Fruit fly (Drosophila melanogaster) whole organism, embryonic: ENCODE measurements around the gene STUB1.

Experiments
- Bgb ChIP-seq: fragments of 200-800 bp; sonication (Bioruptor generic); IDR thresholded peaks from 2 replicates; pipeline ENCODE4 v1.3.6; 2022; ENCODE audit warnings: missing biosample characterization, missing genetic modification characterization; ENCODE audit not compliant: partially characterized antibody
- CG10543 ChIP-seq: fragments of 200-800 bp; sonication (Bioruptor generic); optimal IDR thresholded peaks from 3 replicates; lab custom pipeline; 2017; ENCODE audit warnings: missing biosample characterization, mild to moderate bottlenecking, missing genetic modification characterization, moderate library complexity
- CG11504 ChIP-seq: fragments of 200-800 bp; sonication (Bioruptor generic); optimal IDR thresholded peaks from 3 replicates; lab custom pipeline; 2019; ENCODE audit warnings: missing biosample characterization, mild to moderate bottlenecking, missing genetic modification characterization, moderate library complexity
- CG11696 ChIP-seq: fragments of 200-800 bp; sonication (Bioruptor generic); IDR thresholded peaks from 2 replicates; pipeline ENCODE4 v1.3.6; 2022; ENCODE audit warnings: missing biosample characterization, missing genetic modification characterization
- CG17802 ChIP-seq: fragments of 200-800 bp; sonication (Bioruptor generic); optimal IDR thresholded peaks from 2 replicates; lab custom pipeline; 2018; ENCODE audit warnings: missing biosample characterization, mild to moderate bottlenecking, missing genetic modification characterization, moderate library complexity
- CG18262 ChIP-seq: fragments of 200-800 bp; optimal IDR thresholded peaks from 3 replicates; lab custom pipeline; 2019; ENCODE audit warnings: missing biosample characterization, mild to moderate bottlenecking, missing genetic modification characterization, moderate library complexity
- CG18619 ChIP-seq: fragments of 200-800 bp; sonication (Bioruptor generic); optimal IDR thresholded peaks from 3 replicates; lab custom pipeline; 2017; ENCODE audit warnings: missing biosample characterization, mild to moderate bottlenecking, missing genetic modification characterization
- CG3838 ChIP-seq: fragments of 200-800 bp; sonication (Bioruptor generic); optimal IDR thresholded peaks from 3 replicates; lab custom pipeline; 2016; ENCODE audit warnings: missing biosample characterization, missing genetic modification characterization
- CG4424 ChIP-seq: fragments of 200-800 bp; sonication (Bioruptor generic); optimal IDR thresholded peaks from 3 replicates; lab custom pipeline; 2016; ENCODE audit warnings: missing biosample characterization, missing genetic modification characterization
- CG6175 ChIP-seq: fragments of 200-800 bp; sonication (Bioruptor generic); IDR thresholded peaks from 3 replicates; pipeline ENCODE4 v1.3.6; 2022; ENCODE audit warnings: missing biosample characterization, missing genetic modification characterization
- CG8765 ChIP-seq: fragments of 200-800 bp; sonication (Bioruptor generic); IDR thresholded peaks from 2 replicates; pipeline ENCODE4 v1.3.6; 2022; ENCODE audit warnings: missing biosample characterization, missing genetic modification characterization
- CG9727 ChIP-seq: fragments of 200-800 bp; sonication (Bioruptor generic); optimal IDR thresholded peaks from 3 replicates; lab custom pipeline; 2017; ENCODE audit warnings: missing biosample characterization, mild to moderate bottlenecking, missing genetic modification characterization
- CG9932 ChIP-seq: fragments of 200-800 bp; sonication (Bioruptor generic); IDR thresholded peaks from 2 replicates; pipeline ENCODE4 v1.3.6; 2022; ENCODE audit warnings: missing biosample characterization, missing genetic modification characterization
- Dip3 ChIP-seq: fragments of 200-800 bp; sonication (Bioruptor generic); optimal IDR thresholded peaks from 3 replicates; lab custom pipeline; 2016; ENCODE audit warnings: missing biosample characterization, missing genetic modification characterization
- GATAe ChIP-seq: fragments of 200-800 bp; sonication (Bioruptor generic); conservative IDR thresholded peaks from 2 replicates; pipeline ENCODE4 v1.3.6; 2022; ENCODE audit warnings: missing biosample characterization, missing genetic modification characterization
- H15 ChIP-seq: fragments of 200-800 bp; sonication (Bioruptor generic); IDR thresholded peaks from 3 replicates; pipeline ENCODE4 v1.3.6; 2022; ENCODE audit warnings: missing biosample characterization, missing genetic modification characterization
- HLH54F ChIP-seq: fragments of 200-800 bp; sonication (Bioruptor generic); optimal IDR thresholded peaks from 3 replicates; lab custom pipeline; 2016; ENCODE audit warnings: missing biosample characterization, missing genetic modification characterization
- HmgD ChIP-seq: fragments of 200-800 bp; sonication (Bioruptor generic); optimal IDR thresholded peaks from 3 replicates; lab custom pipeline; 2016; ENCODE audit warnings: missing biosample characterization, missing genetic modification characterization
- Hmx ChIP-seq: fragments of 200-800 bp; sonication (Bioruptor generic); optimal IDR thresholded peaks from 2 replicates; lab custom pipeline; 2016; ENCODE audit warnings: missing biosample characterization, missing genetic modification characterization
- NC2β ChIP-seq: fragments of 200-800 bp; sonication (Bioruptor generic); optimal IDR thresholded peaks from 2 replicates; lab custom pipeline; 2016; ENCODE audit warnings: missing biosample characterization, missing genetic modification characterization
- Neu2 ChIP-seq: fragments of 200-800 bp; sonication (Bioruptor generic); optimal IDR thresholded peaks from 3 replicates; lab custom pipeline; 2016; ENCODE audit warnings: missing biosample characterization, missing genetic modification characterization, borderline replicate concordance
- Optix ChIP-seq: fragments of 200-800 bp; sonication (Bioruptor generic); IDR thresholded peaks from 3 replicates; pipeline ENCODE4 v1.3.6; 2022; ENCODE audit warnings: missing biosample characterization, missing genetic modification characterization
- Sin3A ChIP-seq: fragments of >200 bp; optimal IDR thresholded peaks from 2 replicates; lab custom pipeline; 2018
- Sox102F ChIP-seq: fragments of 200-800 bp; sonication (Bioruptor generic); optimal IDR thresholded peaks from 2 replicates; lab custom pipeline; 2018; ENCODE audit warnings: missing biosample characterization, mild to moderate bottlenecking, missing genetic modification characterization, moderate library complexity
- az2 ChIP-seq: fragments of 200-800 bp; sonication (Bioruptor generic); optimal IDR thresholded peaks from 3 replicates; lab custom pipeline; 2016; ENCODE audit warnings: missing biosample characterization, missing genetic modification characterization
- bab2 ChIP-seq: fragments of 200-800 bp; sonication (Bioruptor generic); optimal IDR thresholded peaks from 2 replicates; lab custom pipeline; 2016; ENCODE audit warnings: missing biosample characterization, missing genetic modification characterization
- caup ChIP-seq: fragments of 200-800 bp; sonication (Bioruptor generic); optimal IDR thresholded peaks from 3 replicates; lab custom pipeline; 2017; ENCODE audit warnings: missing biosample characterization, mild to moderate bottlenecking, missing genetic modification characterization, moderate library complexity; ENCODE audit not compliant: severe bottlenecking
- ci ChIP-seq: fragments of 200-800 bp; sonication (Bioruptor generic); IDR thresholded peaks from 3 replicates; pipeline ENCODE4 v1.3.6; 2022; ENCODE audit warnings: missing biosample characterization, missing genetic modification characterization
- corto ChIP-seq: fragments of 200-800 bp; sonication (Bioruptor generic); optimal IDR thresholded peaks from 2 replicates; lab custom pipeline; 2016; ENCODE audit warnings: missing biosample characterization, mild to moderate bottlenecking, missing genetic modification characterization, moderate library complexity
- da ChIP-seq: fragments of 200-800 bp; sonication (Bioruptor generic); optimal IDR thresholded peaks from 2 replicates; lab custom pipeline; 2016; ENCODE audit warnings: missing biosample characterization, missing genetic modification characterization
- dati ChIP-seq: fragments of 200-800 bp; sonication (Bioruptor generic); IDR thresholded peaks from 2 replicates; pipeline ENCODE4 v1.3.6; 2022; ENCODE audit warnings: missing biosample characterization, missing genetic modification characterization
- dimm ChIP-seq: fragments of 200-800 bp; sonication (Bioruptor generic); IDR thresholded peaks from 2 replicates; pipeline ENCODE4 v1.3.6; 2022; ENCODE audit warnings: missing biosample characterization, missing genetic modification characterization
- dpn ChIP-seq, 2 experiments: fragments of 200-800 bp; sonication (Bioruptor generic); optimal IDR thresholded peaks; 3 replicates each; lab custom pipeline; 2016; ENCODE audit warnings: missing biosample characterization in 2 of 2, missing genetic modification characterization in 2 of 2
- ewg ChIP-seq: fragments of 200-800 bp; sonication (Bioruptor generic); optimal IDR thresholded peaks from 3 replicates; lab custom pipeline; 2017; ENCODE audit warnings: mild to moderate bottlenecking, missing biosample characterization, missing genetic modification reagents, missing genetic modification characterization
- eyg ChIP-seq: fragments of 200-800 bp; sonication (Bioruptor generic); optimal IDR thresholded peaks from 3 replicates; lab custom pipeline; 2016; ENCODE audit warnings: missing biosample characterization, missing genetic modification characterization
- fd102C ChIP-seq: fragments of 200-800 bp; sonication (Bioruptor generic); optimal IDR thresholded peaks from 2 replicates; lab custom pipeline; 2018; ENCODE audit warnings: missing biosample characterization, mild to moderate bottlenecking, missing genetic modification characterization, moderate library complexity
- fd64A ChIP-seq: fragments of 200-800 bp; sonication (Bioruptor generic); optimal IDR thresholded peaks from 3 replicates; lab custom pipeline; 2018; ENCODE audit warnings: missing biosample characterization, mild to moderate bottlenecking, missing genetic modification characterization
- fd96Cb ChIP-seq: fragments of 200-800 bp; sonication (Bioruptor generic); optimal IDR thresholded peaks from 2 replicates; lab custom pipeline; 2018; ENCODE audit warnings: missing biosample characterization, mild to moderate bottlenecking, missing genetic modification characterization, moderate library complexity
- inv ChIP-seq: fragments of 200-800 bp; sonication (Bioruptor generic); IDR thresholded peaks from 2 replicates; pipeline ENCODE4 v1.3.6; 2022; ENCODE audit warnings: missing biosample characterization, missing genetic modification characterization; ENCODE audit not compliant: partially characterized antibody
- lilli ChIP-seq: fragments of 200-800 bp; sonication (Bioruptor generic); optimal IDR thresholded peaks from 3 replicates; lab custom pipeline; 2016; ENCODE audit warnings: missing biosample characterization, missing genetic modification characterization
- maf-S ChIP-seq: fragments of 200-800 bp; sonication (Bioruptor generic); optimal IDR thresholded peaks from 2 replicates; lab custom pipeline; 2016; ENCODE audit warnings: missing biosample characterization, missing genetic modification characterization
- pb ChIP-seq: fragments of 200-800 bp; sonication (Bioruptor generic); optimal IDR thresholded peaks from 3 replicates; lab custom pipeline; 2016; ENCODE audit warnings: missing biosample characterization, missing genetic modification characterization
- psq ChIP-seq: fragments of 200-800 bp; sonication (Bioruptor generic); optimal IDR thresholded peaks from 2 replicates; lab custom pipeline; 2017; ENCODE audit warnings: missing biosample characterization, missing genetic modification characterization
- pzg ChIP-seq: fragments of 200-800 bp; sonication (Bioruptor generic); optimal IDR thresholded peaks from 3 replicates; lab custom pipeline; 2018; ENCODE audit warnings: missing biosample characterization, mild to moderate bottlenecking, missing genetic modification characterization, moderate library complexity
- sisA ChIP-seq: fragments of 200-800 bp; sonication (Bioruptor generic); IDR thresholded peaks from 2 replicates; pipeline ENCODE4 v1.3.6; 2022; ENCODE audit warnings: missing biosample characterization, missing genetic modification characterization
- slp2 ChIP-seq: fragments of 200-800 bp; sonication (Bioruptor generic); optimal IDR thresholded peaks from 2 replicates; lab custom pipeline; 2016; ENCODE audit warnings: missing biosample characterization, missing genetic modification characterization
- ssp ChIP-seq: fragments of 200-800 bp; sonication (Bioruptor generic); IDR thresholded peaks from 2 replicates; pipeline ENCODE4 v1.3.6; 2022; ENCODE audit warnings: missing biosample characterization, missing genetic modification characterization
- tup ChIP-seq: fragments of 200-800 bp; sonication (Bioruptor generic); optimal IDR thresholded peaks from 2 replicates; lab custom pipeline; 2016; ENCODE audit warnings: missing biosample characterization, mild to moderate bottlenecking, missing genetic modification characterization, moderate library complexity
- vnd ChIP-seq: fragments of 200-800 bp; sonication (Bioruptor generic); IDR thresholded peaks from 3 replicates; pipeline ENCODE4 v1.3.6; 2022; ENCODE audit warnings: missing biosample characterization, missing genetic modification characterization; ENCODE audit not compliant: partially characterized antibody
- zfh2 ChIP-seq: fragments of 200-800 bp; sonication (Bioruptor generic); optimal IDR thresholded peaks from 2 replicates; lab custom pipeline; 2016; ENCODE audit warnings: missing biosample characterization, missing genetic modification characterization

Gene STUB1

dm6 chr2L:10395642-10396487, 41.5 kb upstream of the STUB1 start, which contains the start of gene Mdh1 (continued):
- TF ChIP-seq CG4424 (no peak), da (GFP tag; lab: Kevin White, UChicago) (no peak), ci (GFP tag; lab: Robert Waterston, UW) (no peak), psq (GFP tag; lab: Kevin White, UChicago) (no peak), HmgD (GFP tag; lab: Kevin White, UChicago) (no peak), Bgb (no peak; the same call in 1 of the 2 replicates), GATAe (no peak), Sin3A (lab: Kevin White, UChicago) (no peak), ssp (no peak), sisA (no peak), Sox102F (GFP tag; lab: Kevin White, UChicago) (no peak), corto (peak; percentile 34), dati (no peak), Hmx (GFP tag; lab: Kevin White, UChicago) (no peak), fd102C (GFP tag; lab: Kevin White, UChicago) (no peak), dimm (no peak), CG18619 (GFP tag; lab: Kevin White, UChicago) (no peak), Neu2 (GFP tag; lab: Kevin White, UChicago) (no peak), lilli (GFP tag; lab: Kevin White, UChicago) (no peak), CG8765 (GFP tag; lab: Robert Waterston, UW) (no peak), tup (GFP tag; lab: Kevin White, UChicago) (no peak), Dip3 (GFP tag; lab: Kevin White, UChicago) (no peak), inv (GFP tag; lab: Robert Waterston, UW) (no peak; the same call in 1 of the 2 replicates), fd96Cb (tag; lab: Kevin White, UChicago) (no peak), maf-S (no peak), az2 (GFP tag; lab: Kevin White, UChicago) (peak; percentile 8), CG11504 (tag; lab: Kevin White, UChicago) (no peak), caup (GFP tag; lab: Kevin White, UChicago) (no peak), CG9932 (GFP tag; lab: Robert Waterston, UW) (no peak), HLH54F (GFP tag; lab: Kevin White, UChicago) (no peak), CG6175 (GFP tag; lab: Robert Waterston, UW) (no peak), CG9727 (GFP tag; lab: Kevin White, UChicago) (no peak), NC2β (GFP tag; lab: Kevin White, UChicago) (no peak), pzg (peak; percentile 35), slp2 (GFP tag; lab: Kevin White, UChicago) (no peak), vnd (no peak), ewg (no peak), zfh2 (GFP tag; lab: Kevin White, UChicago) (no peak), CG18262 (no peak), dpn (GFP tag; optimal IDR thresholded peaks at IDR 0.05; lab: Kevin White, UChicago) (no peak), eyg (GFP tag; lab: Kevin White, UChicago) (no peak), CG3838 (GFP tag; lab: Kevin White, UChicago) (no peak), pb (no peak), CG10543 (GFP tag; lab: Kevin White, UChicago) (no peak), fd64A (no peak), bab2 (no peak), Optix (GFP tag; lab: Robert Waterston, UW) (no peak), H15 (no peak), CG11696 (GFP tag; lab: Robert Waterston, UW) (no peak), CG17802 (no peak)
